Fruit fly (Drosophila melanogaster) whole organism, prepupa: ENCODE data around the gene CG32631.

Experiments used
- Blimp-1 ChIP-seq: fragments of 200-800 bp; sonication (Bioruptor generic); optimal IDR thresholded peaks from 3 replicates; lab custom pipeline; 2017; ENCODE audit warnings: missing biosample characterization, missing genetic modification characterization, mild to moderate bottlenecking, moderate library complexity, missing genetic modification reagents
- CG10631 ChIP-seq: fragments of 200-800 bp; sonication (Bioruptor generic); optimal IDR thresholded peaks from 2 replicates; lab custom pipeline; 2016; ENCODE audit warnings: missing biosample characterization, missing genetic modification characterization
- CG11902 ChIP-seq: fragments of 200-800 bp; sonication (Bioruptor generic); optimal IDR thresholded peaks from 3 replicates; lab custom pipeline; 2016; ENCODE audit warnings: missing biosample characterization, missing genetic modification characterization
- CG15336 ChIP-seq: fragments of 200-800 bp; sonication (Bioruptor generic); IDR thresholded peaks from 2 replicates; pipeline ENCODE4 v1.3.6; 2022; ENCODE audit warnings: missing biosample characterization, missing genetic modification characterization
- CG1621 ChIP-seq: fragments of 200-800 bp; sonication (Bioruptor generic); optimal IDR thresholded peaks from 3 replicates; lab custom pipeline; 2018; ENCODE audit warnings: missing biosample characterization, mild to moderate bottlenecking, missing genetic modification characterization
- CG3032 ChIP-seq: fragments of 200-800 bp; optimal IDR thresholded peaks from 2 replicates; lab custom pipeline; 2019; ENCODE audit warnings: missing biosample characterization, mild to moderate bottlenecking, missing genetic modification characterization, moderate library complexity
- CG31627 ChIP-seq: fragments of 200-800 bp; sonication (Bioruptor generic); optimal IDR thresholded peaks from 3 replicates; lab custom pipeline; 2016; ENCODE audit warnings: missing biosample characterization, missing genetic modification characterization
- CG32006 ChIP-seq: fragments of 200-800 bp; sonication (Bioruptor generic); optimal IDR thresholded peaks from 3 replicates; lab custom pipeline; 2017; ENCODE audit warnings: missing biosample characterization, mild to moderate bottlenecking, missing genetic modification characterization
- CG34406 ChIP-seq: fragments of 200-800 bp; sonication (Bioruptor generic); optimal IDR thresholded peaks from 3 replicates; lab custom pipeline; 2016; ENCODE audit warnings: missing biosample characterization, missing genetic modification characterization
- CG3919 ChIP-seq: fragments of 200-800 bp; sonication (Bioruptor generic); optimal IDR thresholded peaks from 3 replicates; lab custom pipeline; 2016; ENCODE audit warnings: missing biosample characterization, missing genetic modification characterization
- CG4318 ChIP-seq: fragments of 200-800 bp; sonication (Bioruptor generic); optimal IDR thresholded peaks from 3 replicates; lab custom pipeline; 2017; ENCODE audit warnings: missing biosample characterization, mild to moderate bottlenecking, missing genetic modification characterization
- CG6163 ChIP-seq: fragments of 200-800 bp; sonication (Bioruptor generic); IDR thresholded peaks from 3 replicates; pipeline ENCODE4 v1.3.6; 2022; ENCODE audit warnings: missing biosample characterization, missing genetic modification characterization
- CG6276 ChIP-seq: fragments of 200-800 bp; sonication (Bioruptor generic); optimal IDR thresholded peaks from 2 replicates; lab custom pipeline; 2017; ENCODE audit warnings: missing biosample characterization, mild to moderate bottlenecking, missing genetic modification characterization
- CG6808 ChIP-seq: fragments of 200-800 bp; sonication (Bioruptor generic); optimal IDR thresholded peaks from 3 replicates; lab custom pipeline; 2017; ENCODE audit warnings: missing biosample characterization, missing genetic modification characterization, mild to moderate bottlenecking, moderate library complexity, missing genetic modification reagents
- CG6854 ChIP-seq: fragments of 200-800 bp; sonication (Bioruptor generic); optimal IDR thresholded peaks from 2 replicates; lab custom pipeline; 2017; ENCODE audit warnings: missing biosample characterization, mild to moderate bottlenecking, missing genetic modification characterization
- CG7368 ChIP-seq: fragments of 200-800 bp; sonication (Bioruptor generic); optimal IDR thresholded peaks from 3 replicates; lab custom pipeline; 2016; ENCODE audit warnings: missing biosample characterization, missing genetic modification characterization
- CG8632 ChIP-seq: fragments of 200-800 bp; sonication (Bioruptor generic); optimal IDR thresholded peaks from 3 replicates; lab custom pipeline; 2016; ENCODE audit warnings: missing biosample characterization, missing genetic modification characterization
- CG9139 ChIP-seq: fragments of 200-800 bp; sonication (Bioruptor generic); optimal IDR thresholded peaks from 3 replicates; lab custom pipeline; 2017; ENCODE audit warnings: missing biosample characterization, mild to moderate bottlenecking, missing genetic modification characterization
- Eip75B ChIP-seq: fragments of 200-800 bp; sonication (Bioruptor generic); optimal IDR thresholded peaks from 3 replicates; lab custom pipeline; 2016; ENCODE audit warnings: missing biosample characterization, missing genetic modification characterization
- Eip78C ChIP-seq: fragments of 200-800 bp; sonication (Bioruptor generic); peaks from one replicate; lab custom pipeline; 2016; ENCODE audit warnings: missing biosample characterization, missing genetic modification characterization
- Eip93F ChIP-seq: fragments of 200-800 bp; sonication (Bioruptor generic); optimal IDR thresholded peaks from 2 replicates; lab custom pipeline; 2016; ENCODE audit warnings: missing biosample characterization, mild to moderate bottlenecking, missing genetic modification characterization
- Ets21C ChIP-seq: fragments of 200-800 bp; sonication (Bioruptor generic); optimal IDR thresholded peaks from 3 replicates; lab custom pipeline; 2016; ENCODE audit warnings: missing biosample characterization, missing genetic modification characterization
- Ets96B ChIP-seq: fragments of 200-800 bp; optimal IDR thresholded peaks from 2 replicates; lab custom pipeline; 2019; ENCODE audit warnings: missing biosample characterization, mild to moderate bottlenecking, missing genetic modification characterization, moderate library complexity
- Gug ChIP-seq: fragments of 200-800 bp; sonication (Bioruptor generic); IDR thresholded peaks from 2 replicates; pipeline ENCODE4 v1.3.6; 2022; ENCODE audit warnings: missing biosample characterization, missing genetic modification characterization
- Hr38 ChIP-seq: sonication (Bioruptor generic); optimal IDR thresholded peaks from 2 replicates; lab custom pipeline; 2016; ENCODE audit warnings: missing biosample characterization, missing genetic modification characterization
- Hr39 ChIP-seq: fragments of 200-800 bp; sonication (Bioruptor generic); optimal IDR thresholded peaks from 2 replicates; lab custom pipeline; 2016; ENCODE audit warnings: missing biosample characterization, missing genetic modification characterization
- Hr4 ChIP-seq: fragments of 200-800 bp; sonication (Bioruptor generic); optimal IDR thresholded peaks from 3 replicates; lab custom pipeline; 2016; ENCODE audit warnings: missing biosample characterization, missing genetic modification characterization
- Met ChIP-seq: fragments of 200-800 bp; sonication (Bioruptor generic); optimal IDR thresholded peaks from 3 replicates; lab custom pipeline; 2016; ENCODE audit warnings: missing biosample characterization, missing genetic modification characterization
- OdsH ChIP-seq: fragments of 200-800 bp; sonication (Bioruptor generic); optimal IDR thresholded peaks from 3 replicates; lab custom pipeline; 2016; ENCODE audit warnings: missing biosample characterization, missing genetic modification characterization
- Smox ChIP-seq: fragments of 200-800 bp; sonication (Bioruptor generic); optimal IDR thresholded peaks from 3 replicates; lab custom pipeline; 2016; ENCODE audit warnings: missing biosample characterization, missing genetic modification characterization
- Sox102F ChIP-seq: fragments of 200-800 bp; sonication (Bioruptor generic); optimal IDR thresholded peaks from 2 replicates; lab custom pipeline; 2016; ENCODE audit warnings: missing biosample characterization, mild to moderate bottlenecking, missing genetic modification characterization
- Sox14 ChIP-seq: fragments of 200-800 bp; sonication (Bioruptor generic); optimal IDR thresholded peaks from 3 replicates; lab custom pipeline; 2016; ENCODE audit warnings: missing biosample characterization, missing genetic modification characterization
- achi ChIP-seq: fragments of 200-800 bp; sonication (Bioruptor generic); optimal IDR thresholded peaks from 3 replicates; lab custom pipeline; 2016; ENCODE audit warnings: missing biosample characterization, missing genetic modification characterization
- acj6 ChIP-seq: fragments of 200-800 bp; sonication (Bioruptor generic); optimal IDR thresholded peaks from 3 replicates; lab custom pipeline; 2016; ENCODE audit warnings: missing biosample characterization, missing genetic modification characterization
- cyc ChIP-seq: fragments of 200-800 bp; sonication (Bioruptor generic); optimal IDR thresholded peaks from 3 replicates; lab custom pipeline; 2016; ENCODE audit warnings: missing biosample characterization, missing genetic modification characterization
- dac ChIP-seq: fragments of 200-800 bp; sonication (Bioruptor generic); optimal IDR thresholded peaks from 2 replicates; lab custom pipeline; 2017; ENCODE audit warnings: missing biosample characterization, mild to moderate bottlenecking, missing genetic modification characterization
- eg ChIP-seq: fragments of 200-800 bp; sonication (Bioruptor generic); IDR thresholded peaks from 3 replicates; pipeline ENCODE4 v1.3.6; 2022; ENCODE audit warnings: missing biosample characterization, missing genetic modification characterization
- esn ChIP-seq: fragments of 200-800 bp; sonication (Bioruptor generic); optimal IDR thresholded peaks from 2 replicates; lab custom pipeline; 2016; ENCODE audit warnings: missing biosample characterization, mild to moderate bottlenecking, missing genetic modification characterization, moderate library complexity
- fd59A ChIP-seq: fragments of 200-800 bp; sonication (Bioruptor generic); optimal IDR thresholded peaks from 2 replicates; lab custom pipeline; 2017; ENCODE audit warnings: missing biosample characterization, mild to moderate bottlenecking, missing genetic modification characterization, missing genetic modification reagents
- fd85E ChIP-seq: fragments of 200-800 bp; sonication (Bioruptor generic); optimal IDR thresholded peaks from 3 replicates; lab custom pipeline; 2016; ENCODE audit warnings: missing biosample characterization, missing genetic modification characterization
- lz ChIP-seq: fragments of 200-800 bp; sonication (Bioruptor generic); optimal IDR thresholded peaks from 3 replicates; lab custom pipeline; 2016; ENCODE audit warnings: missing biosample characterization, missing genetic modification characterization
- pdm3 ChIP-seq: fragments of 200-800 bp; sonication (Bioruptor generic); optimal IDR thresholded peaks from 3 replicates; lab custom pipeline; 2016; ENCODE audit warnings: missing biosample characterization, missing genetic modification characterization
- spab ChIP-seq: fragments of 200-800 bp; sonication (Bioruptor generic); optimal IDR thresholded peaks from 2 replicates; lab custom pipeline; 2017; ENCODE audit warnings: missing biosample characterization, mild to moderate bottlenecking, missing genetic modification characterization, missing genetic modification reagents
- ss ChIP-seq, 2 experiments: fragments of 200-800 bp; sonication (Bioruptor generic); optimal IDR thresholded peaks; 2 replicates in 1 of 2; 3 replicates in 1 of 2; lab custom pipeline; 2017 to 2018; ENCODE audit warnings: mild to moderate bottlenecking in 2 of 2, missing biosample characterization in 2 of 2, missing genetic modification characterization in 2 of 2, moderate library complexity in 1 of 2
- svp ChIP-seq: fragments of 200-800 bp; sonication (Bioruptor generic); peaks from one replicate; lab custom pipeline; 2016; ENCODE audit warnings: missing biosample characterization, missing genetic modification characterization
- topi ChIP-seq: fragments of 200-800 bp; sonication (Bioruptor generic); optimal IDR thresholded peaks from 3 replicates; lab custom pipeline; 2016; ENCODE audit warnings: missing biosample characterization, missing genetic modification characterization
- vri ChIP-seq: fragments of 200-800 bp; sonication (Bioruptor generic); optimal IDR thresholded peaks from 3 replicates; lab custom pipeline; 2016; ENCODE audit warnings: missing biosample characterization, mild to moderate bottlenecking, missing genetic modification characterization

Gene CG32631

DNA sequence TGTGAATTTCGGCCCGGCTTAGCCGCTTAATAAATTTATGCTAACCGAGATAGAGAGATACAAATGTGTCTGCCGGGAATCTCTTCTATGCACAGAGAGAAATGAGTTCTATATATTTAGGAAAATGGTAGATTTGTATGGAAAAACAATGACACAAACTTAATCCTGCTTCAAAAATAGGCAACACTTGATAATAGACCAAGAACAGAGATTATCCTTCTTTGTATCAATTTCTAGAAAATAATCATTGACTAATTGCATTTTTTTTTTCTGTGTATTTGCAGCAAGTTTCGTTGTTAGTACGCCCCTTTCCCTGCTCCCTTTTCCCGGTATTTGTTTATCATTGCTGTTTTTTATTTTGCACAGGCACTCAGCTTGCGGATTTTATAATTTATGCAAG, 16.8 kb upstream of the CG32631 start:
- TF ChIP-seq cyc (GFP tag; lab: Kevin White, UChicago) (peak; percentile 42), CG15336 (GFP tag; lab: Robert Waterston, UW) (no peak), CG32006 (no peak), fd85E (GFP tag; lab: Kevin White, UChicago) (no peak), svp (peak; percentile 66), fd59A (GFP tag; lab: Kevin White, UChicago) (no peak), CG7368 (GFP tag; lab: Kevin White, UChicago) (no peak), CG10631 (GFP tag; lab: Kevin White, UChicago) (peak; percentile 25), OdsH (GFP tag; lab: Kevin White, UChicago) (peak; percentile 25), CG4318 (GFP tag; lab: Kevin White, UChicago) (no peak), CG3032 (tag; lab: Kevin White, UChicago) (no peak), CG6808 (GFP tag; lab: Kevin White, UChicago) (no peak), Blimp-1 (GFP tag; lab: Kevin White, UChicago) (no peak), vri (peak; percentile 39), Hr39 (peak; percentile 57), Hr4 (no peak), achi (GFP tag; lab: Kevin White, UChicago) (peak; percentile 0), Ets96B (tag; lab: Kevin White, UChicago) (no peak), Met (peak; percentile 67), Sox102F (peak; percentile 6), Gug (GFP tag; lab: Robert Waterston, UW) (no peak), spab (GFP tag; lab: Kevin White, UChicago) (no peak), CG6276 (GFP tag; lab: Kevin White, UChicago) (no peak), CG11902 (GFP tag; lab: Kevin White, UChicago) (no peak), CG6854 (GFP tag; lab: Kevin White, UChicago) (no peak), CG31627 (GFP tag; lab: Kevin White, UChicago) (peak; percentile 57), dac (no peak), CG34406 (peak; percentile 10), Eip78C (GFP tag; lab: Kevin White, UChicago) (peak; percentile 77), CG6163 (GFP tag; lab: Robert Waterston, UW) (no peak), topi (GFP tag; lab: Kevin White, UChicago) (peak; percentile 58), Eip75B (GFP tag; lab: Kevin White, UChicago) (peak; percentile 22), CG3919 (peak; percentile 17), lz (GFP tag; lab: Kevin White, UChicago) (peak; percentile 36), Hr38 (GFP tag; lab: Kevin White, UChicago) (no peak), CG8632 (GFP tag; lab: Kevin White, UChicago) (peak; percentile 20), esn (peak; percentile 56), ss (GFP tag; optimal IDR thresholded peaks at IDR 0.05; lab: Kevin White, UChicago) (no peak), pdm3 (GFP tag; lab: Kevin White, UChicago) (peak; percentile 18), acj6 (peak; percentile 45), CG1621 (no peak), Sox14 (no peak), Eip93F (GFP tag; lab: Kevin White, UChicago) (no peak), Ets21C (GFP tag; lab: Kevin White, UChicago) (peak; percentile 31), eg (no peak), Smox (peak; percentile 37), CG9139 (no peak)
- TF ChIP-seq, all 60 proteins: peak for 22
